Fruit fly (Drosophila melanogaster): Measurements from ENCODE around the gene CG11760.

The CG11760 gene

DNA sequence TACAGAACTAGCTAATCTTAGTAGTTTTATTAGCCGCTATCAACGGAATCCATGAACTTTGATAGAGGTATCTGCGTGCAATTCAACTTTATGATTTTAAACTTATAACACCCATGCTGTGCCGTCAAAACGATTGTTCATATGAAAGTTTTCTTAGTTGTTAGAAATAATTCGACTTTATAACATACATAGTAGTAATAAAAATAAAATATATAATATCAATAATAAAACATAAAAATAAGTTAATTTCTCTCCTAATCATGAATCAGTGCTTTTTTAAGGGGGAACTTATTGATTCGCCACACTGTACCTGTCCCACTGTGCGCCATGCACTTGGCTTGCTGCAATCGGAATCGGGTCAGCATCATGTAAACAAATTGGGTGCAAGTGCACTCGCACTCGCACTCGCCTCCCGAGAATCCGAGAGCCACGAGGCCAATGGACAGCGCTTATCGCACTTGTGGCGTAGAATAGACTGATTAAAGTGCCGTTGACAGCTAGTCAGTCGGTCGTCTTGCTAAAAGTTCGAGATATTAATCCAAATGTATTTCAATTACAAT lies 7.0 kb upstream of the CG11760 start (continued):
- TF ChIP-seq CG15269 (tag; optimal IDR thresholded peaks at IDR 0.05) = peak; percentile 9
- TF ChIP-seq CoRest (tag; optimal IDR thresholded peaks at IDR 0.05) = no peak
- TF ChIP-seq vfl (GFP tag; optimal IDR thresholded peaks at IDR 0.05) = no peak
- TF ChIP-seq CG2120 (GFP tag; optimal IDR thresholded peaks at IDR 0.05) = no peak
- TF ChIP-seq Hr51 (GFP tag; optimal IDR thresholded peaks at IDR 0.05) = peak in 1 of 2 experiments; percentile 63
- TF ChIP-seq bbx (GFP tag; IDR thresholded peaks at IDR 0.05; ENCODE audit: partially characterized antibody) = 0 out of 2 replicates have a peak, but pooled peaks have one; percentile 33
- no peak for TF ChIP-seq CG12236 (GFP tag; optimal IDR thresholded peaks at IDR 0.05)
- TF ChIP-seq Drgx (GFP tag; IDR thresholded peaks at IDR 0.05) = peak; percentile 4; the same call in 1 of the 2 replicates
- 0 out of 3 replicates have a peak, but pooled peaks have one; percentile 45 for TF ChIP-seq so (GFP tag; IDR thresholded peaks at IDR 0.05)
- TF ChIP-seq CG3847 (GFP tag; IDR thresholded peaks at IDR 0.05) = 0 out of 2 replicates have a peak, but pooled peaks have one; percentile 15
- TF ChIP-seq Lhr (GFP tag; optimal IDR thresholded peaks at IDR 0.05) = no peak
- TF ChIP-seq CG31441 (GFP tag; IDR thresholded peaks at IDR 0.05) = peak; percentile 33; the same call in 1 of the 2 replicates
- peak; percentile 17 for TF ChIP-seq Sox100B (GFP tag; optimal IDR thresholded peaks at IDR 0.05)
- peak; percentile 49 for TF ChIP-seq CG11504 (tag; optimal IDR thresholded peaks at IDR 0.05)
- TF ChIP-seq fu2 (GFP tag; optimal IDR thresholded peaks at IDR 0.05) = no peak
- no peak for TF ChIP-seq shn (GFP tag; optimal IDR thresholded peaks at IDR 0.05)
- TF ChIP-seq nmo (GFP tag; optimal IDR thresholded peaks at IDR 0.05) = peak; percentile 29
- TF ChIP-seq Atf6 (GFP tag; IDR thresholded peaks at IDR 0.05) = no peak
- TF ChIP-seq CG1647 (GFP tag; optimal IDR thresholded peaks at IDR 0.05) = no peak
- peak; percentile 41 for TF ChIP-seq dmrt99B (tag; optimal IDR thresholded peaks at IDR 0.05)
- peak; percentile 39 for TF ChIP-seq CG34376 (GFP tag; optimal IDR thresholded peaks at IDR 0.05)
- no peak for TF ChIP-seq Doc2 (GFP tag; IDR thresholded peaks at IDR 0.05)
- no peak for TF ChIP-seq bab2 (GFP tag; optimal IDR thresholded peaks at IDR 0.05)
- TF ChIP-seq ci (GFP tag; IDR thresholded peaks at IDR 0.05) = peak; percentile 35; the same call in 2 of the 3 replicates
- peak; percentile 28 for TF ChIP-seq CG12391 (tag; optimal IDR thresholded peaks at IDR 0.05)
- TF ChIP-seq HHEX (GFP tag; optimal IDR thresholded peaks at IDR 0.05) = no peak
- TF ChIP-seq CG12071 (GFP tag; optimal IDR thresholded peaks at IDR 0.05) = no peak
- peak; percentile 17 for TF ChIP-seq CG13424 (tag; optimal IDR thresholded peaks at IDR 0.05)
- TF ChIP-seq sd (tag; optimal IDR thresholded peaks at IDR 0.05) = peak; percentile 16
- peak; percentile 23 for TF ChIP-seq CG3407 (GFP tag; optimal IDR thresholded peaks at IDR 0.05)
- no peak for TF ChIP-seq slbo (GFP tag; IDR thresholded peaks at IDR 0.05)
- TF ChIP-seq Deaf1 (tag; optimal IDR thresholded peaks at IDR 0.05) = peak; percentile 69
- TF ChIP-seq CG17385 (GFP tag; optimal IDR thresholded peaks at IDR 0.05) = peak; percentile 19
- TF ChIP-seq her (GFP tag; optimal IDR thresholded peaks at IDR 0.05) = no peak
- TF ChIP-seq unpg (GFP tag; optimal IDR thresholded peaks at IDR 0.05) = peak; percentile 37
- no peak for TF ChIP-seq CG15696 (tag; optimal IDR thresholded peaks at IDR 0.05)
- TF ChIP-seq Blimp-1 (GFP tag; optimal IDR thresholded peaks at IDR 0.05) = peak; percentile 20
- TF ChIP-seq chinmo (GFP tag; IDR thresholded peaks at IDR 0.05; ENCODE audit: partially characterized antibody) = 0 out of 4 replicates have a peak, but pooled peaks have one; percentile 35

DNA sequence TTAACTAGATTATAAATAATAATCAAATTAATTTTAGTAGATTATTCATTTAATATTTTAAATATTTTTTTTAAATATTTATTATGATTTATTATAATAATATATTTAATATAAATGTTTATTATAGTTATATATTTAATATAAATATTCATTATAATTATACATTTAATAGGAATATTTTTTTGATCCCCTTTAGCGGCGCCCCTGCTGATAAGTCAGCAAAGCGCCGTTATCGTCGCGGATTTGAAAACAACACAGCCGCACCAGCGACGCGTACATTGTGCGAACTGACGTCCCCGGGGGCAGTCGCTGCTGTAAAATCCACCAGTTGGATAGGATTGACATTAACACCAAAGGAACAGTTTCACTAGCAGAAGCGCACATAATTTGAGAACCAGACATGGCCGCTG lies 6.3 kb upstream of the CG11760 start, which contains the start of gene CG8112:
TSS of gene CG8112 (plus strand) at position 212 of the 410 bp plus-strand sequence.
- TF ChIP-seq usp (GFP tag; optimal IDR thresholded peaks at IDR 0.05) = no peak
- TF ChIP-seq CG13424 (tag; optimal IDR thresholded peaks at IDR 0.05) = peak; percentile 47
- no peak for TF ChIP-seq Dbx (GFP tag; IDR thresholded peaks at IDR 0.05)
- TF ChIP-seq ro (GFP tag; IDR thresholded peaks at IDR 0.05) = no peak
- peak; percentile 42 for TF ChIP-seq CG18619 (GFP tag; optimal IDR thresholded peaks at IDR 0.05)
- TF ChIP-seq sob (GFP tag; IDR thresholded peaks at IDR 0.05) = no peak
- TF ChIP-seq grau (tag; optimal IDR thresholded peaks at IDR 0.05) = peak; percentile 51
- no peak for TF ChIP-seq CG32532 (GFP tag; IDR thresholded peaks at IDR 0.05)
- TF ChIP-seq CG9932 (GFP tag; IDR thresholded peaks at IDR 0.05) = 0 out of 2 replicates have a peak, but pooled peaks have one; percentile 21
- TF ChIP-seq CG2875 (GFP tag; optimal IDR thresholded peaks at IDR 0.05) = no peak
- no peak for TF ChIP-seq CG7963 (GFP tag; IDR thresholded peaks at IDR 0.05; ENCODE audit: partially characterized antibody)
- no peak for TF ChIP-seq crp (GFP tag; optimal IDR thresholded peaks at IDR 0.05)
- peak; percentile 3 for TF ChIP-seq CG6854 (GFP tag; optimal IDR thresholded peaks at IDR 0.05)
- TF ChIP-seq hkb (optimal IDR thresholded peaks at IDR 0.05) = no peak
- TF ChIP-seq hkb (GFP tag; IDR thresholded peaks at IDR 0.05) = no peak
